Worm (Caenorhabditis elegans) whole organism, early embryonic: ENCODE measurements around the gene decr-1.3.

Experiments
- aly-1 ChIP-seq: sonication (generic microtip); optimal IDR thresholded peaks from 2 replicates; lab custom pipeline; 2016; ENCODE audit warnings: missing genetic modification characterization, missing compliant biosample characterization
- ama-1 ChIP-seq: fragments of 150-350 bp; optimal IDR thresholded peaks from 2 replicates; lab custom pipeline; 2014
- ceh-13 ChIP-seq: fragments of 200-800 bp; sonication (Bioruptor generic); optimal IDR thresholded peaks from 2 replicates; lab custom pipeline; 2018; ENCODE audit warnings: mild to moderate bottlenecking, missing genetic modification characterization, missing compliant biosample characterization
- flt-1 ChIP-seq: fragments of 200-800 bp; sonication (Bioruptor generic); IDR thresholded peaks from 2 replicates; pipeline ENCODE4 v1.3.6; 2022; ENCODE audit warnings: missing genetic modification characterization, missing compliant biosample characterization
- sea-1 ChIP-seq: fragments of 200-800 bp; sonication (Bioruptor generic); conservative IDR thresholded peaks from 2 replicates; pipeline ENCODE4 v1.3.6; 2022; ENCODE audit warnings: missing genetic modification characterization, missing compliant biosample characterization
- tbx-11 ChIP-seq: fragments of 200-800 bp; sonication (Bioruptor generic); IDR thresholded peaks from 2 replicates; pipeline ENCODE4 v1.3.6; 2022; ENCODE audit warnings: missing genetic modification characterization, missing compliant biosample characterization
- tra-4 ChIP-seq: sonication (generic microtip); optimal IDR thresholded peaks from 2 replicates; lab custom pipeline; 2017; ENCODE audit warnings: missing genetic modification characterization, missing compliant biosample characterization

DNA sequence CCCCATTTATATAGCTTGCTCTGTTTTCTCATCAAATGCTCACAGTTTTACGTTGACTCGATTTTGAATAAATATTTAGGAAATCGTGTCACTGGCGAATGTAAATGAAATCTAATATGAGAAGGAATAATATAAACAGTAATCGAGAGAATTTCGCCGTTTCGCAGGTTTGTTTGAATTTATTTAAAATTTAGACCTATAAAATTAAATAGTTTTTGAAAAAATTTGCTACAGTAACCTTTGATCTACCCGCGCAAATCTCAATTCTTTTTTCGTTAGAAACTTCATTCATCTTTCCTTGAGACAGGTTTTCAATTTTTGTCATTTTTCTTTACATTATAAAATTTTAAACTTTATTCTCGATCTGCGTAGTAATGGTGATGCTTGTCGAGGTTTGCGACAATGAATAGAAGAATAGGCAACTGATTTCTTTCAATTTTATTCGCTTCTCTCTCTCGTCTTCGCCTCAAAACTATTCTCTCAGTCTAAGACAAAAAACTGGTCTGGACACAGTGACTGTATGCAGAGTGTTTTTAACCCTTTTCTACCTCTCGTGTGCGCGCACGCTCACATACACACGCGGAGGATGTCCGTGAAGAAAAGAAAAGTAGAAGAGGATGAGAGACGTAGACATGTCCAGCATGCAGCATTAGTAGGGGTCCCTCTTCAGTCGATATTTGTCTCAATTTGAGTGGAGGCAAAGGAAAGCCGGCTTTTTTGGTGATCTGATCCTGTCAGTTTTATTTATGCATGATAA, 49.1 kb upstream of the decr-1.3 start, which contains the start of gene dab-1:
- TF ChIP-seq aly-1 (no peak), ceh-13 (no peak), ama-1 (lab: Kevin White, UChicago) (peak; percentile 80), tbx-11 (GFP tag; lab: Robert Waterston, UW) (no peak), sea-1 (GFP tag; lab: Robert Waterston, UW) (0 out of 2 replicates have a peak, but pooled peaks have one; percentile 55), tra-4 (tag; lab: Kevin White, UChicago) (no peak), flt-1 (GFP tag; lab: Robert Waterston, UW) (0 out of 2 replicates have a peak, but pooled peaks have one; percentile 34)
